Worm (Caenorhabditis elegans) whole organism, L4/young adult: Measurements from ENCODE around the gene D1086.9.

Experiments used
- W03F9.2 ChIP-seq: fragments of 150-350 bp; optimal IDR thresholded peaks from 2 replicates; lab custom pipeline; 2014; ENCODE audit warnings: missing biosample characterization, missing genetic modification characterization
- dao-5 ChIP-seq: sonication (generic microtip); optimal IDR thresholded peaks from 2 replicates; lab custom pipeline; 2016; ENCODE audit warnings: missing genotype, missing genetic modification characterization, moderate library complexity, missing compliant biosample characterization
- him-1 ChIP-seq: sonication (generic microtip); optimal IDR thresholded peaks from 2 replicates; lab custom pipeline; 2016; ENCODE audit warnings: missing genotype, missing genetic modification reagents, missing genetic modification characterization, missing compliant biosample characterization

ce11 chrV:14139252-14140100 is 35.4 kb downstream of the D1086.9 start:
- TF ChIP-seq him-1 (tag; lab: Kevin White, UChicago) (no peak), W03F9.2 (tag; lab: Kevin White, UChicago) (no peak), dao-5 (tag; lab: Kevin White, UChicago) (no peak)
